Worm (Caenorhabditis elegans) whole organism, L1 larva: ENCODE results near the gene ugt-45.

Source experiments
- isw-1 ChIP-seq: fragments of 200-800 bp; sonication (Bioruptor generic); IDR thresholded peaks from 2 replicates; pipeline ENCODE4 v1.3.6; 2022; ENCODE audit warnings: missing genetic modification characterization, missing compliant biosample characterization
- lin-14 ChIP-seq: fragments of 200-800 bp; sonication (Bioruptor generic); optimal IDR thresholded peaks from 2 replicates; lab custom pipeline; 2018; ENCODE audit warnings: mild to moderate bottlenecking, missing genetic modification characterization, moderate library complexity, missing compliant biosample characterization
- rnt-1 ChIP-seq: sonication (generic microtip); optimal IDR thresholded peaks from 2 replicates; lab custom pipeline; 2016; ENCODE audit warnings: mild to moderate bottlenecking, missing genetic modification characterization, moderate library complexity, missing compliant biosample characterization
- skn-1 ChIP-seq: fragments of 150-350 bp; optimal IDR thresholded peaks from 2 replicates; lab custom pipeline; 2014; ENCODE audit warnings: missing biosample characterization, missing genetic modification characterization
- unc-130 ChIP-seq: fragments of 150-350 bp; optimal IDR thresholded peaks from 2 replicates; lab custom pipeline; 2017; ENCODE audit warnings: missing biosample characterization, missing genetic modification characterization, inconsistent platforms
- unc-30 ChIP-seq: sonication (generic microtip); optimal IDR thresholded peaks from 2 replicates; lab custom pipeline; 2017; ENCODE audit warnings: missing biosample characterization, missing genetic modification characterization
- unc-86 ChIP-seq: sonication (generic microtip); optimal IDR thresholded peaks from 2 replicates; lab custom pipeline; 2016; ENCODE audit warnings: missing genetic modification characterization, missing compliant biosample characterization

- no peak for TF ChIP-seq unc-130 (tag; lab: Kevin White, UChicago)
- no peak for TF ChIP-seq unc-86
- no peak for TF ChIP-seq unc-30 (tag; lab: Kevin White, UChicago)
- no peak for TF ChIP-seq rnt-1
- TF ChIP-seq isw-1 (GFP tag; lab: Robert Waterston, UW), result no peak
- no peak for TF ChIP-seq skn-1 (tag; lab: Kevin White, UChicago)
- no peak for TF ChIP-seq lin-14 (GFP tag; lab: Kevin White, UChicago)
These were observed 15.7 kb upstream of the ugt-45 start, which contains the start of gene vab-2 for ce11 chrIV:3766589-3766988.
